Worm (Caenorhabditis elegans): Measurements from ENCODE around the gene ZK418.7.

ZK418.7 gene

ce11 chrIII:7101814-7102477 lies 21.4 kb upstream of the ZK418.7 start:
- TF ChIP-seq nhr-237 (tag; optimal IDR thresholded peaks at IDR 0.05) (no peak), nhr-12 (tag; optimal IDR thresholded peaks at IDR 0.05) (no peak), ceh-83 (GFP tag; optimal IDR thresholded peaks at IDR 0.05) (no peak), nhr-28 (tag; optimal IDR thresholded peaks at IDR 0.05) (no peak), nhr-2 (tag; optimal IDR thresholded peaks at IDR 0.05) (no peak), elt-3 (tag; optimal IDR thresholded peaks at IDR 0.05) (no peak)

- no peak for TF ChIP-seq bed-3 (GFP tag; optimal IDR thresholded peaks at IDR 0.05)
Observed at ce11 chrIII:7100001-7100400, 19.4 kb upstream of the ZK418.7 start, which contains the start of gene ZK418.11. ZK418.11 (plus strand) TSS chrIII:7100289.

ce11 chrIII:7096481-7096880 lies 15.9 kb upstream of the ZK418.7 start:
- TF ChIP-seq sem-2 (GFP tag; optimal IDR thresholded peaks at IDR 0.05) (no peak), lsy-2 (tag; optimal IDR thresholded peaks at IDR 0.05) (no peak), ceh-43 (GFP tag; optimal IDR thresholded peaks at IDR 0.05) (no peak)

ce11 chrIII:7095156-7095555 lies 14.6 kb upstream of the ZK418.7 start, which contains the start of gene nhr-9:
nhr-9 (plus strand) TSS chrIII:7095462.
- no peak for TF ChIP-seq nhr-12 (tag; optimal IDR thresholded peaks at IDR 0.05)
- no peak for TF ChIP-seq ceh-83 (GFP tag; optimal IDR thresholded peaks at IDR 0.05)
- TF ChIP-seq tbx-8 (GFP tag; optimal IDR thresholded peaks at IDR 0.05) = no peak
- TF ChIP-seq ham-2 (GFP tag; optimal IDR thresholded peaks at IDR 0.05) = no peak
- no peak for TF ChIP-seq elt-1 (tag; optimal IDR thresholded peaks at IDR 0.05; ENCODE audit: borderline replicate concordance, insufficient read depth)
- TF ChIP-seq pha-4 (tag; optimal IDR thresholded peaks at IDR 0.05) = no peak

ce11 chrIII:7091042-7091441 lies 10.5 kb upstream of the ZK418.7 start, which contains the start of gene ZK418.2:
ZK418.2 (plus strand) TSS chrIII:7091342.
- TF ChIP-seq mep-1 (tag; optimal IDR thresholded peaks at IDR 0.05) = no peak
- no peak for TF ChIP-seq ceh-43 (GFP tag; optimal IDR thresholded peaks at IDR 0.05)
- TF ChIP-seq drap-1 (GFP tag; optimal IDR thresholded peaks at IDR 0.05) = no peak
- no peak for TF ChIP-seq ces-1 (GFP tag; optimal IDR thresholded peaks at IDR 0.05)
- TF ChIP-seq lin-32 (GFP tag; optimal IDR thresholded peaks at IDR 0.05) = no peak
- no peak for TF ChIP-seq flh-1 (GFP tag; optimal IDR thresholded peaks at IDR 0.05)
- TF ChIP-seq nhr-76 (tag; optimal IDR thresholded peaks at IDR 0.05) = no peak
- TF ChIP-seq mls-2 (tag; optimal IDR thresholded peaks at IDR 0.05) = no peak
- no peak for TF ChIP-seq hlh-1 (tag; optimal IDR thresholded peaks at IDR 0.05)
- no peak for TF ChIP-seq lin-13 (tag; optimal IDR thresholded peaks at IDR 0.05)
- TF ChIP-seq unc-62 (GFP tag; optimal IDR thresholded peaks at IDR 0.05) = no peak
- no peak for TF ChIP-seq sptf-1 (tag; optimal IDR thresholded peaks at IDR 0.05)
- no peak for TF ChIP-seq elt-1 (tag; optimal IDR thresholded peaks at IDR 0.05; ENCODE audit: borderline replicate concordance, insufficient read depth)

ce11 chrIII:7090545-7090944 lies 10.0 kb upstream of the ZK418.7 start, which contains the start of gene ZK418.10:
ZK418.10 (minus strand) TSS chrIII:7090692.
- TF ChIP-seq nhr-237 (tag; optimal IDR thresholded peaks at IDR 0.05) (no peak), zip-8 (tag; optimal IDR thresholded peaks at IDR 0.05) (no peak), mls-2 (tag; optimal IDR thresholded peaks at IDR 0.05) (no peak), blmp-1 (tag; optimal IDR thresholded peaks at IDR 0.05) (no peak), nhr-2 (tag; optimal IDR thresholded peaks at IDR 0.05) (no peak), snpc-4 (tag; optimal IDR thresholded peaks at IDR 0.05) (no peak), lsy-2 (tag; optimal IDR thresholded peaks at IDR 0.05) (no peak), unc-62 (GFP tag; optimal IDR thresholded peaks at IDR 0.05) (no peak), mep-1 (tag; optimal IDR thresholded peaks at IDR 0.05) (no peak), ces-1 (GFP tag; optimal IDR thresholded peaks at IDR 0.05) (no peak), elt-3 (tag; optimal IDR thresholded peaks at IDR 0.05) (no peak), drap-1 (GFP tag; optimal IDR thresholded peaks at IDR 0.05) (no peak), M03D4.4 (tag; optimal IDR thresholded peaks at IDR 0.05) (no peak), hlh-1 (tag; optimal IDR thresholded peaks at IDR 0.05) (no peak), nhr-76 (tag; optimal IDR thresholded peaks at IDR 0.05) (no peak), nhr-12 (tag; optimal IDR thresholded peaks at IDR 0.05) (no peak)
